Fruit fly (Drosophila melanogaster) whole organism, prepupa: ENCODE data around the gene Cbl.

Experiments
- Blimp-1 ChIP-seq: fragments of 200-800 bp; sonication (Bioruptor generic); optimal IDR thresholded peaks from 3 replicates; lab custom pipeline; 2017; ENCODE audit warnings: missing biosample characterization, missing genetic modification characterization, mild to moderate bottlenecking, moderate library complexity, missing genetic modification reagents
- CG10631 ChIP-seq: fragments of 200-800 bp; sonication (Bioruptor generic); optimal IDR thresholded peaks from 2 replicates; lab custom pipeline; 2016; ENCODE audit warnings: missing biosample characterization, missing genetic modification characterization
- CG15336 ChIP-seq: fragments of 200-800 bp; sonication (Bioruptor generic); IDR thresholded peaks from 2 replicates; pipeline ENCODE4 v1.3.6; 2022; ENCODE audit warnings: missing biosample characterization, missing genetic modification characterization
- CG1621 ChIP-seq: fragments of 200-800 bp; sonication (Bioruptor generic); optimal IDR thresholded peaks from 3 replicates; lab custom pipeline; 2018; ENCODE audit warnings: missing biosample characterization, mild to moderate bottlenecking, missing genetic modification characterization
- CG8119 ChIP-seq: fragments of 200-800 bp; sonication (Bioruptor generic); IDR thresholded peaks from 3 replicates; pipeline ENCODE4 v1.3.6; 2022; ENCODE audit warnings: missing biosample characterization, missing genetic modification characterization
- CG8632 ChIP-seq: fragments of 200-800 bp; sonication (Bioruptor generic); optimal IDR thresholded peaks from 3 replicates; lab custom pipeline; 2016; ENCODE audit warnings: missing biosample characterization, missing genetic modification characterization
- Eip93F ChIP-seq: fragments of 200-800 bp; sonication (Bioruptor generic); optimal IDR thresholded peaks from 2 replicates; lab custom pipeline; 2016; ENCODE audit warnings: missing biosample characterization, mild to moderate bottlenecking, missing genetic modification characterization
- Lpt ChIP-seq: fragments of 200-800 bp; sonication (Bioruptor generic); optimal IDR thresholded peaks from 3 replicates; lab custom pipeline; 2016; ENCODE audit warnings: missing biosample characterization, missing genetic modification characterization
- Sox14 ChIP-seq: fragments of 200-800 bp; sonication (Bioruptor generic); optimal IDR thresholded peaks from 3 replicates; lab custom pipeline; 2016; ENCODE audit warnings: missing biosample characterization, missing genetic modification characterization
- Sox15 ChIP-seq: fragments of 200-800 bp; sonication (Bioruptor generic); optimal IDR thresholded peaks from 3 replicates; lab custom pipeline; 2016; ENCODE audit warnings: missing biosample characterization, missing genetic modification characterization
- acj6 ChIP-seq: fragments of 200-800 bp; sonication (Bioruptor generic); optimal IDR thresholded peaks from 3 replicates; lab custom pipeline; 2016; ENCODE audit warnings: missing biosample characterization, missing genetic modification characterization
- cyc ChIP-seq: fragments of 200-800 bp; sonication (Bioruptor generic); optimal IDR thresholded peaks from 3 replicates; lab custom pipeline; 2016; ENCODE audit warnings: missing biosample characterization, missing genetic modification characterization
- esn ChIP-seq: fragments of 200-800 bp; sonication (Bioruptor generic); optimal IDR thresholded peaks from 2 replicates; lab custom pipeline; 2016; ENCODE audit warnings: missing biosample characterization, mild to moderate bottlenecking, missing genetic modification characterization, moderate library complexity
- svp ChIP-seq: fragments of 200-800 bp; sonication (Bioruptor generic); peaks from one replicate; lab custom pipeline; 2016; ENCODE audit warnings: missing biosample characterization, missing genetic modification characterization

DNA sequence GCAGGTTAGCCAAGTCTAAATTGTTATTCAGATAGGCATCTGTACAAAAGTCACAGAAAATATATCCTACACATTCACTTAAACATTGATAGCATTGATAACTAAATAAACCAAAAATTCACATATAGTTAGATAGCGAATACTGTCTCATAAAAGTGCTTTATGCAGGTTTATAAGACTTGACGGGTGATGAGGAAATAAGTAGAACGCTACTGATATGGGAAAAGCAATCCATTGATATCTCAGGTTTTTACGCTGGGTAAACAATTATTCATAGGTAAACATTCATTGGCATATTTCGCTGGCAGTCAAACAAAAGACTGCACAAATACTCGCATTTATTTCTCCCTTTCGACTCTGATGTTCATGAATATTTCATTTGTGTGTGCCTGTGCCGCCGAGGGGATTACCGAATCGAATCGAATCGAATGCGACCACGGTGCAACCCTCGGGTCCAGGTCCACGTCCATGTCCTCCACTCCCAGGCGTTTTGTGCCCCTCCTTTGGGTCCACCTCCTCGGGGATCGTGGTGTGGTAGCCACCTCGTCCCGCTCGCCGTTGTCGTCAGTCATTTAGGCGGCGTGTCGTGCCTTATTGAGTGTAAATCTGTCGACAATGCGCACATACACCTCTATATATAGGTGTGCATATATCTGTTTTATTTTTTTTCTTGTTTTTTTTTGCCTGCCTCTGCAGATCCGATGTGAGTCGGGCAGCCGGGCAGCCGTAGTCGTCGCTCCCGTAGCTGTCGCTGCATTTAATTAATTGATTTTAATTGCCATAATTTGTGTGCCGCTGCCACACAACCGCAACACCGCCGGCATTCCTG lies 35.5 kb downstream of the Cbl start:
- TF ChIP-seq CG10631 (GFP tag; lab: Kevin White, UChicago), result peak; percentile 61
- no peak for TF ChIP-seq Eip93F (GFP tag; lab: Kevin White, UChicago)
- no peak; the same call in 2 of the 3 replicates for TF ChIP-seq CG8119 (GFP tag; lab: Robert Waterston, UW)
- TF ChIP-seq Blimp-1 (GFP tag; lab: Kevin White, UChicago), result no peak
- peak; percentile 30 for TF ChIP-seq cyc
- peak; percentile 41 for TF ChIP-seq Sox14 (GFP tag; lab: Kevin White, UChicago)
- TF ChIP-seq CG1621 (tag; lab: Kevin White, UChicago), result no peak
- peak; percentile 21 for TF ChIP-seq Sox15 (GFP tag; lab: Kevin White, UChicago)
- TF ChIP-seq Lpt (GFP tag; lab: Kevin White, UChicago), result peak; percentile 43
- peak; percentile 38 for TF ChIP-seq acj6 (GFP tag; lab: Kevin White, UChicago)
- peak; percentile 57 for TF ChIP-seq esn (GFP tag; lab: Kevin White, UChicago)
- TF ChIP-seq CG15336, result no peak
- TF ChIP-seq svp (GFP tag; lab: Kevin White, UChicago), result peak; percentile 75
- TF ChIP-seq CG8632 (GFP tag; lab: Kevin White, UChicago), result peak; percentile 53
